Fruit fly (Drosophila melanogaster) whole organism, embryonic: Measurements from ENCODE around the gene FipoQ.

Experiments
- Atf-2 ChIP-seq: fragments of 200-800 bp; sonication (Bioruptor generic); optimal IDR thresholded peaks from 2 replicates; lab custom pipeline; 2016; ENCODE audit warnings: missing biosample characterization, missing genetic modification characterization
- Bdp1 ChIP-seq: fragments of 200-800 bp; sonication (Bioruptor generic); optimal IDR thresholded peaks from 3 replicates; lab custom pipeline; 2016; ENCODE audit warnings: missing biosample characterization, missing genetic modification characterization
- CG10462 ChIP-seq: fragments of 200-800 bp; sonication (Bioruptor generic); optimal IDR thresholded peaks from 2 replicates; lab custom pipeline; 2016; ENCODE audit warnings: missing biosample characterization, missing genetic modification characterization
- CG12659 ChIP-seq: fragments of 200-800 bp; sonication (Bioruptor generic); optimal IDR thresholded peaks from 3 replicates; lab custom pipeline; 2017; ENCODE audit warnings: mild to moderate bottlenecking, missing biosample characterization, missing genetic modification reagents, missing genetic modification characterization
- CG14441 ChIP-seq: fragments of 200-800 bp; sonication (Bioruptor generic); IDR thresholded peaks from 2 replicates; pipeline ENCODE4 v1.3.6; 2022; ENCODE audit warnings: missing biosample characterization, missing genetic modification characterization
- CG14860 ChIP-seq: fragments of 200-800 bp; sonication (Bioruptor generic); IDR thresholded peaks from 3 replicates; pipeline ENCODE4 v1.3.6; 2022; ENCODE audit warnings: missing biosample characterization, missing genetic modification characterization; ENCODE audit not compliant: partially characterized antibody
- CG15073 ChIP-seq: fragments of 200-800 bp; sonication (Bioruptor generic); optimal IDR thresholded peaks from 2 replicates; lab custom pipeline; 2016; ENCODE audit warnings: missing biosample characterization, missing genetic modification characterization
- CG18619 ChIP-seq: fragments of 200-800 bp; sonication (Bioruptor generic); optimal IDR thresholded peaks from 3 replicates; lab custom pipeline; 2017; ENCODE audit warnings: missing biosample characterization, mild to moderate bottlenecking, missing genetic modification characterization
- CG2875 ChIP-seq: fragments of 200-800 bp; sonication (Bioruptor generic); optimal IDR thresholded peaks from 2 replicates; lab custom pipeline; 2017; ENCODE audit warnings: missing biosample characterization, mild to moderate bottlenecking, missing genetic modification characterization, missing genetic modification reagents
- CG30403 ChIP-seq: fragments of 200-800 bp; sonication (Bioruptor generic); optimal IDR thresholded peaks from 3 replicates; lab custom pipeline; 2016; ENCODE audit warnings: missing biosample characterization, missing genetic modification characterization
- CG30431 ChIP-seq: fragments of 200-800 bp; sonication (Bioruptor generic); optimal IDR thresholded peaks from 2 replicates; lab custom pipeline; 2017; ENCODE audit warnings: missing biosample characterization, missing genetic modification characterization
- CG32767 ChIP-seq: fragments of 200-800 bp; sonication (Bioruptor generic); IDR thresholded peaks from 2 replicates; pipeline ENCODE4 v1.3.6; 2022; ENCODE audit warnings: missing biosample characterization, missing genetic modification characterization
- CG3995 ChIP-seq: fragments of 200-800 bp; sonication (Bioruptor generic); optimal IDR thresholded peaks from 3 replicates; lab custom pipeline; 2016; ENCODE audit warnings: missing biosample characterization, missing genetic modification characterization
- CG4424 ChIP-seq: fragments of 200-800 bp; sonication (Bioruptor generic); optimal IDR thresholded peaks from 3 replicates; lab custom pipeline; 2016; ENCODE audit warnings: missing biosample characterization, missing genetic modification characterization
- CG7556 ChIP-seq: fragments of 200-800 bp; sonication (Bioruptor generic); optimal IDR thresholded peaks from 2 replicates; lab custom pipeline; 2017; ENCODE audit warnings: missing biosample characterization, mild to moderate bottlenecking, missing genetic modification characterization
- CG8765 ChIP-seq: fragments of 200-800 bp; sonication (Bioruptor generic); IDR thresholded peaks from 2 replicates; pipeline ENCODE4 v1.3.6; 2022; ENCODE audit warnings: missing biosample characterization, missing genetic modification characterization
- CG8924 ChIP-seq: fragments of 200-800 bp; optimal IDR thresholded peaks from 3 replicates; lab custom pipeline; 2019; ENCODE audit warnings: missing biosample characterization, mild to moderate bottlenecking, missing genetic modification characterization, moderate library complexity
- CG9437 ChIP-seq: fragments of 200-800 bp; sonication (Bioruptor generic); optimal IDR thresholded peaks from 2 replicates; lab custom pipeline; 2018; ENCODE audit warnings: missing biosample characterization, mild to moderate bottlenecking, missing genetic modification characterization
- CHES-1-like ChIP-seq: fragments of 200-800 bp; sonication (Bioruptor generic); optimal IDR thresholded peaks from 2 replicates; lab custom pipeline; 2016; ENCODE audit warnings: missing biosample characterization, missing genetic modification characterization
- Deaf1 ChIP-seq: fragments of 200-800 bp; optimal IDR thresholded peaks from 3 replicates; lab custom pipeline; 2019; ENCODE audit warnings: missing biosample characterization, mild to moderate bottlenecking, missing genetic modification characterization, moderate library complexity
- HLH54F ChIP-seq: fragments of 200-800 bp; sonication (Bioruptor generic); optimal IDR thresholded peaks from 3 replicates; lab custom pipeline; 2016; ENCODE audit warnings: missing biosample characterization, missing genetic modification characterization
- Hr78 ChIP-seq, 2 experiments: fragments of 200-800 bp in 1 of 2; fragments of >200 bp in 1 of 2; sonication (Bioruptor generic) in 1 of 2; optimal IDR thresholded peaks; 2 replicates each; lab custom pipeline; 2017 to 2019; ENCODE audit warnings: missing biosample characterization in 2 of 2, missing genetic modification characterization in 2 of 2, mild to moderate bottlenecking in 1 of 2, moderate library complexity in 1 of 2
- Oli ChIP-seq: fragments of 200-800 bp; sonication (Bioruptor generic); optimal IDR thresholded peaks from 2 replicates; lab custom pipeline; 2018; ENCODE audit warnings: missing biosample characterization, mild to moderate bottlenecking, missing genetic modification characterization, moderate library complexity
- Stat92E ChIP-seq, 3 experiments: fragments of >200 bp in 2 of 3; fragments of 200-800 bp in 1 of 3; sonication (Bioruptor generic) in 1 of 3; optimal IDR thresholded peaks; 2 replicates each; lab custom pipeline; 2017 to 2019; ENCODE audit warnings: missing biosample characterization in 3 of 3, missing genetic modification characterization in 3 of 3, mild to moderate bottlenecking in 1 of 3, moderate library complexity in 1 of 3
- Trl ChIP-seq, 3 experiments: fragments of >200 bp in 2 of 3; fragments of 200-800 bp in 1 of 3; sonication (Bioruptor generic) in 1 of 3; optimal IDR thresholded peaks; 2 replicates in 1 of 3; 3 replicates in 2 of 3; lab custom pipeline; 2016 to 2017; ENCODE audit warnings: missing biosample characterization in 1 of 3, missing genetic modification characterization in 1 of 3
- ase ChIP-seq: fragments of 200-800 bp; sonication (Bioruptor generic); IDR thresholded peaks from 3 replicates; pipeline ENCODE4 v1.3.6; 2022; ENCODE audit warnings: missing biosample characterization, missing genetic modification characterization
- ato ChIP-seq: fragments of 200-800 bp; sonication (Bioruptor generic); IDR thresholded peaks from 2 replicates; pipeline ENCODE4 v1.3.6; 2022; ENCODE audit warnings: missing biosample characterization, missing genetic modification characterization; ENCODE audit not compliant: partially characterized antibody
- cas ChIP-seq: fragments of 200-800 bp; sonication (Bioruptor generic); IDR thresholded peaks from 2 replicates; pipeline ENCODE4 v1.3.6; 2022; ENCODE audit warnings: missing biosample characterization, missing genetic modification characterization
- dimm ChIP-seq: fragments of 200-800 bp; sonication (Bioruptor generic); IDR thresholded peaks from 2 replicates; pipeline ENCODE4 v1.3.6; 2022; ENCODE audit warnings: missing biosample characterization, missing genetic modification characterization
- dmrt99B ChIP-seq: fragments of 200-800 bp; sonication (Bioruptor generic); optimal IDR thresholded peaks from 2 replicates; lab custom pipeline; 2018; ENCODE audit warnings: missing biosample characterization, mild to moderate bottlenecking, missing genetic modification characterization, moderate library complexity
- gce ChIP-seq: fragments of 200-800 bp; sonication (Bioruptor generic); IDR thresholded peaks from 3 replicates; pipeline ENCODE4 v1.3.6; 2022; ENCODE audit warnings: missing biosample characterization, missing genetic modification characterization
- grn ChIP-seq: fragments of 200-800 bp; sonication (Bioruptor generic); optimal IDR thresholded peaks from 3 replicates; lab custom pipeline; 2017; ENCODE audit warnings: missing biosample characterization, missing genetic modification characterization
- gsb-n ChIP-seq: fragments of 200-800 bp; sonication (Bioruptor generic); optimal IDR thresholded peaks from 3 replicates; lab custom pipeline; 2018; ENCODE audit warnings: missing biosample characterization, mild to moderate bottlenecking, missing genetic modification characterization
- gt ChIP-seq: fragments of 200-800 bp; sonication (Bioruptor generic); IDR thresholded peaks from 2 replicates; pipeline ENCODE4 v1.3.6; 2022; ENCODE audit warnings: missing biosample characterization, missing genetic modification characterization
- hbn ChIP-seq: fragments of 200-800 bp; sonication (Bioruptor generic); IDR thresholded peaks from 2 replicates; pipeline ENCODE4 v1.3.6; 2022; ENCODE audit warnings: missing biosample characterization, missing genetic modification characterization; ENCODE audit not compliant: partially characterized antibody
- hkb ChIP-seq, 2 experiments: fragments of 200-800 bp in 1 of 2; fragments of >200 bp in 1 of 2; sonication (Bioruptor generic) in 1 of 2; IDR thresholded peaks in 1 of 2; optimal IDR thresholded peaks in 1 of 2; 2 replicates each; pipeline versions ENCODE4 v1.3.6 to Lab custom; 2017 to 2022; ENCODE audit warnings: missing biosample characterization in 1 of 2, missing genetic modification characterization in 1 of 2
- jigr1 ChIP-seq: fragments of 200-800 bp; sonication (Bioruptor generic); IDR thresholded peaks from 3 replicates; pipeline ENCODE4 v1.3.6; 2022; ENCODE audit warnings: missing biosample characterization, missing genetic modification characterization
- kah ChIP-seq: fragments of 200-800 bp; sonication (Bioruptor generic); optimal IDR thresholded peaks from 2 replicates; lab custom pipeline; 2018; ENCODE audit warnings: missing biosample characterization, mild to moderate bottlenecking, missing genetic modification characterization
- lbe ChIP-seq: fragments of 200-800 bp; sonication (Bioruptor generic); optimal IDR thresholded peaks from 2 replicates; lab custom pipeline; 2016; ENCODE audit warnings: missing biosample characterization, mild to moderate bottlenecking, missing genetic modification characterization
- lov ChIP-seq, 2 experiments: fragments of 200-800 bp in 1 of 2; fragments of >200 bp in 1 of 2; sonication (Bioruptor generic) in 1 of 2; IDR thresholded peaks in 1 of 2; optimal IDR thresholded peaks in 1 of 2; 2 replicates in 1 of 2; 3 replicates in 1 of 2; pipeline versions ENCODE4 v1.3.6 to Lab custom; 2017 to 2022; ENCODE audit warnings: missing biosample characterization in 1 of 2, missing genetic modification characterization in 1 of 2
- nmo ChIP-seq: fragments of 200-800 bp; sonication (Bioruptor generic); optimal IDR thresholded peaks from 2 replicates; lab custom pipeline; 2018; ENCODE audit warnings: missing biosample characterization, mild to moderate bottlenecking, missing genetic modification characterization, moderate library complexity
- pfk ChIP-seq: fragments of 200-800 bp; sonication (Bioruptor generic); optimal IDR thresholded peaks from 2 replicates; lab custom pipeline; 2018; ENCODE audit warnings: missing biosample characterization, mild to moderate bottlenecking, missing genetic modification characterization, moderate library complexity
- pum ChIP-seq: fragments of 200-800 bp; sonication (Bioruptor generic); optimal IDR thresholded peaks from 2 replicates; lab custom pipeline; 2016; ENCODE audit warnings: missing biosample characterization, missing genetic modification characterization
- schlank ChIP-seq: fragments of 200-800 bp; sonication (Bioruptor generic); optimal IDR thresholded peaks from 2 replicates; lab custom pipeline; 2018; ENCODE audit warnings: missing biosample characterization, mild to moderate bottlenecking, missing genetic modification characterization
- toy ChIP-seq: fragments of 200-800 bp; sonication (Bioruptor generic); IDR thresholded peaks from 2 replicates; pipeline ENCODE4 v1.3.6; 2022; ENCODE audit warnings: missing biosample characterization, missing genetic modification characterization
- tup ChIP-seq: fragments of 200-800 bp; sonication (Bioruptor generic); optimal IDR thresholded peaks from 2 replicates; lab custom pipeline; 2016; ENCODE audit warnings: missing biosample characterization, mild to moderate bottlenecking, missing genetic modification characterization, moderate library complexity
- usp ChIP-seq: fragments of >200 bp; optimal IDR thresholded peaks from 2 replicates; lab custom pipeline; 2017; ENCODE audit warnings: missing biosample characterization, missing genetic modification characterization
- vvl ChIP-seq: fragments of 200-800 bp; sonication (Bioruptor generic); IDR thresholded peaks from 2 replicates; pipeline ENCODE4 v1.3.6; 2022; ENCODE audit warnings: missing biosample characterization, missing genetic modification characterization
- zfh2 ChIP-seq: fragments of 200-800 bp; sonication (Bioruptor generic); optimal IDR thresholded peaks from 2 replicates; lab custom pipeline; 2016; ENCODE audit warnings: missing biosample characterization, missing genetic modification characterization

Gene FipoQ

DNA sequence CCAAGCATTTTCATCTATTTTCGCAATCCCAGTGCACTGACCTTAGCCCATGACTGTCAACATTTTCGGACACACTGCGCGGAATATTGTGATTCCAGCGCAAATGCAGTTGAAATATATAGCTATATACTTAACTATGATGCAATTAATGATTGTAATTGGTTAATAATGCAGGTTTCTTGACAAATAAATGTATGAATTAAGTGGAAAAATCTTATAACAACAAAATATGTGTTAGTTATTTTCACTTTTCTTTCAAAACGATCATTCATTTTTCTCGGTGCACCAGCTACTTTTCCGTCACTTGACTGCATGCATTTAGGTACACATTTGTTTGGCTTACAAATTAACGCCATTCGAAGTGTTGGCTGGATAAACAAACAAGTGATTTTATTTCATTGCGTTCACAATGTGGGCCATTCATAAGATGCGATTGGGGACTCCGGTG lies 35.9 kb upstream of the FipoQ start (continued):
- TF ChIP-seq hbn (no peak), Deaf1 (tag; lab: Kevin White, UChicago) (no peak), kah (peak; percentile 66), schlank (tag; lab: Kevin White, UChicago) (no peak), gt (GFP tag; lab: Robert Waterston, UW) (no peak), gsb-n (tag; lab: Kevin White, UChicago) (peak; percentile 55), CG12659 (GFP tag; lab: Kevin White, UChicago) (peak; percentile 22), CG14860 (GFP tag; lab: Robert Waterston, UW) (no peak), toy (GFP tag; lab: Robert Waterston, UW) (no peak), hkb (optimal IDR thresholded peaks at IDR 0.05; lab: Kevin White, UChicago) (no peak), hkb (GFP tag; IDR thresholded peaks at IDR 0.05; lab: Robert Waterston, UW) (no peak; the same call in 1 of the 2 replicates), CG8765 (GFP tag; lab: Robert Waterston, UW) (0 out of 2 replicates have a peak, but pooled peaks have one; percentile 25), grn (GFP tag; lab: Kevin White, UChicago) (no peak), CG15073 (GFP tag; lab: Kevin White, UChicago) (no peak), CG10462 (GFP tag; lab: Kevin White, UChicago) (peak; percentile 27), Stat92E (GFP tag; optimal IDR thresholded peaks at IDR 0.05; lab: Kevin White, UChicago) (no peak), CG8924 (tag; lab: Kevin White, UChicago) (peak; percentile 45), lbe (GFP tag; lab: Kevin White, UChicago) (no peak), CG30403 (GFP tag; lab: Kevin White, UChicago) (peak; percentile 63), Oli (tag; lab: Kevin White, UChicago) (peak; percentile 61), Trl (optimal IDR thresholded peaks at IDR 0.05; lab: Kevin White, UChicago) (no peak), Trl (GFP tag; optimal IDR thresholded peaks at IDR 0.05; lab: Kevin White, UChicago) (peak; percentile 29), dimm (GFP tag; lab: Robert Waterston, UW) (no peak), Atf-2 (GFP tag; lab: Kevin White, UChicago) (no peak), tup (GFP tag; lab: Kevin White, UChicago) (no peak), jigr1 (GFP tag; lab: Robert Waterston, UW) (no peak), ase (no peak), CG14441 (GFP tag; lab: Robert Waterston, UW) (no peak), pum (GFP tag; lab: Kevin White, UChicago) (peak; percentile 66), gce (GFP tag; lab: Robert Waterston, UW) (no peak), pfk (GFP tag; lab: Kevin White, UChicago) (no peak), lov (optimal IDR thresholded peaks at IDR 0.05; lab: Kevin White, UChicago) (no peak), lov (GFP tag; IDR thresholded peaks at IDR 0.05; lab: Robert Waterston, UW) (no peak), CG4424 (GFP tag; lab: Kevin White, UChicago) (peak; percentile 67), dmrt99B (tag; lab: Kevin White, UChicago) (peak; percentile 64), Hr78 (GFP tag; optimal IDR thresholded peaks at IDR 0.05; lab: Kevin White, UChicago) (no peak), HLH54F (peak; percentile 22), Bdp1 (GFP tag; lab: Kevin White, UChicago) (no peak), cas (no peak), usp (GFP tag; lab: Kevin White, UChicago) (no peak), CG3995 (GFP tag; lab: Kevin White, UChicago) (no peak), CG18619 (GFP tag; lab: Kevin White, UChicago) (no peak), zfh2 (GFP tag; lab: Kevin White, UChicago) (no peak), CG9437 (GFP tag; lab: Kevin White, UChicago) (peak; percentile 20), CG30431 (GFP tag; lab: Kevin White, UChicago) (no peak), CG32767 (peak; percentile 48; the same call in 1 of the 2 replicates), ato (GFP tag; lab: Robert Waterston, UW) (no peak), nmo (peak; percentile 58), CHES-1-like (GFP tag; lab: Kevin White, UChicago) (no peak), CG2875 (GFP tag; lab: Kevin White, UChicago) (peak; percentile 69), CG7556 (GFP tag; lab: Kevin White, UChicago) (peak; percentile 37), vvl (GFP tag; lab: Robert Waterston, UW) (peak; percentile 45; the same call in 1 of the 2 replicates)
